Worm (Caenorhabditis elegans): ENCODE results near the gene K07F5.22.

ce11 chrIV:9903608-9904007 is 38.7 kb downstream of the K07F5.22 start, which contains the start of gene best-13:
- no peak for TF ChIP-seq mab-5 (tag; optimal IDR thresholded peaks at IDR 0.05)
- no peak for TF ChIP-seq blmp-1 (tag; optimal IDR thresholded peaks at IDR 0.05)
- no peak for TF ChIP-seq bed-3 (GFP tag; optimal IDR thresholded peaks at IDR 0.05)
- TF ChIP-seq pha-4 (tag; optimal IDR thresholded peaks at IDR 0.05), result no peak
- TF ChIP-seq lsy-2 (tag; optimal IDR thresholded peaks at IDR 0.05), result no peak
- TF ChIP-seq nhr-28 (tag; optimal IDR thresholded peaks at IDR 0.05), result no peak
- no peak for TF ChIP-seq nhr-2 (tag; optimal IDR thresholded peaks at IDR 0.05)
- TF ChIP-seq snpc-4 (tag; optimal IDR thresholded peaks at IDR 0.05), result no peak
- TF ChIP-seq unc-39 (tag; optimal IDR thresholded peaks at IDR 0.05), result no peak
